Fruit fly (Drosophila melanogaster) whole organism, embryonic: ENCODE data around the gene mRpL55.

Experiments used
- CG11696 ChIP-seq: fragments of 200-800 bp; sonication (Bioruptor generic); IDR thresholded peaks from 2 replicates; pipeline ENCODE4 v1.3.6; 2022; ENCODE audit warnings: missing biosample characterization, missing genetic modification characterization
- CG12942 ChIP-seq: fragments of 200-800 bp; sonication (Bioruptor generic); optimal IDR thresholded peaks from 3 replicates; lab custom pipeline; 2016; ENCODE audit warnings: missing biosample characterization, missing genetic modification characterization
- CG15696 ChIP-seq: fragments of 200-800 bp; sonication (Bioruptor generic); optimal IDR thresholded peaks from 2 replicates; lab custom pipeline; 2019; ENCODE audit warnings: missing biosample characterization, mild to moderate bottlenecking, missing genetic modification characterization, moderate library complexity
- CG4404 ChIP-seq: fragments of 200-800 bp; sonication (Bioruptor generic); IDR thresholded peaks from 2 replicates; pipeline ENCODE4 v1.3.6; 2022; ENCODE audit warnings: missing biosample characterization, missing genetic modification characterization
- CG8478 ChIP-seq: fragments of >200 bp; optimal IDR thresholded peaks from 2 replicates; lab custom pipeline; 2018
- Nf-YB ChIP-seq: fragments of 200-800 bp; sonication (Bioruptor generic); optimal IDR thresholded peaks from 3 replicates; lab custom pipeline; 2019; ENCODE audit warnings: missing biosample characterization, mild to moderate bottlenecking, missing genetic modification characterization, moderate library complexity
- chn ChIP-seq: fragments of 200-800 bp; sonication (Bioruptor generic); optimal IDR thresholded peaks from 2 replicates; lab custom pipeline; 2016; ENCODE audit warnings: missing biosample characterization, missing genetic modification characterization
- pita ChIP-seq: fragments of 200-800 bp; sonication (Bioruptor generic); optimal IDR thresholded peaks from 2 replicates; lab custom pipeline; 2017; ENCODE audit warnings: missing biosample characterization, mild to moderate bottlenecking, missing genetic modification characterization
- sna ChIP-seq: fragments of 200-800 bp; sonication (Bioruptor generic); IDR thresholded peaks from 2 replicates; pipeline ENCODE4 v1.3.6; 2022; ENCODE audit warnings: missing biosample characterization, missing genetic modification characterization; ENCODE audit not compliant: partially characterized antibody

- no peak for TF ChIP-seq pita (GFP tag; lab: Kevin White, UChicago)
- no peak for TF ChIP-seq CG11696 (GFP tag; lab: Robert Waterston, UW)
- TF ChIP-seq CG4404 (GFP tag; lab: Robert Waterston, UW), result no peak
- TF ChIP-seq CG8478 (lab: Kevin White, UChicago), result no peak
- TF ChIP-seq Nf-YB (GFP tag; lab: Kevin White, UChicago), result no peak
- TF ChIP-seq CG12942, result no peak
- TF ChIP-seq CG15696 (tag; lab: Kevin White, UChicago), result no peak
- TF ChIP-seq sna (GFP tag; lab: Robert Waterston, UW), result no peak
- no peak for TF ChIP-seq chn
Observed at dm6 chr3R:19077856-19078255, 16.8 kb downstream of the mRpL55 start.
